Worm (Caenorhabditis elegans): ENCODE measurements around the gene C05D2.8.

- TF ChIP-seq hmg-1.1 (GFP tag; IDR thresholded peaks at IDR 0.05) (no peak), lin-39 (tag; optimal IDR thresholded peaks at IDR 0.05) (no peak), daf-12 (tag; optimal IDR thresholded peaks at IDR 0.05) (no peak), mdl-1 (tag; optimal IDR thresholded peaks at IDR 0.05) (no peak), ama-1 (optimal IDR thresholded peaks at IDR 0.05) (no peak), zag-1 (tag; optimal IDR thresholded peaks at IDR 0.05) (no peak), unc-62 (GFP tag; optimal IDR thresholded peaks at IDR 0.05 in 1 of 2) (no peak), unc-62 (tag; optimal IDR thresholded peaks at IDR 0.05) (no peak), nhr-10 (tag; optimal IDR thresholded peaks at IDR 0.05) (no peak), nhr-6 (tag; optimal IDR thresholded peaks at IDR 0.05) (no peak), nhr-77 (tag; optimal IDR thresholded peaks at IDR 0.05) (no peak), lsy-2 (tag; optimal IDR thresholded peaks at IDR 0.05) (no peak), lin-38 (GFP tag; IDR thresholded peaks at IDR 0.05) (no peak)
Measured at ce11 chrIII:5565699-5566098, 44.4 kb downstream of the C05D2.8 start.

Measured in whole organism, L4 larva.